Fruit fly (Drosophila melanogaster) whole organism, wandering third instar larva: ENCODE results near the gene Muc30E.

Experiments used
- CG9705 ChIP-seq: fragments of 200-800 bp; sonication (Bioruptor generic); optimal IDR thresholded peaks from 2 replicates; lab custom pipeline; 2018; ENCODE audit warnings: missing biosample characterization, mild to moderate bottlenecking, missing genetic modification characterization
- GATAd ChIP-seq: sonication (Bioruptor generic); optimal IDR thresholded peaks from 2 replicates; lab custom pipeline; 2016; ENCODE audit warnings: missing biosample characterization, missing genetic modification characterization
- HLH106 ChIP-seq: fragments of 200-800 bp; optimal IDR thresholded peaks from 3 replicates; lab custom pipeline; 2019; ENCODE audit warnings: missing biosample characterization, mild to moderate bottlenecking, missing genetic modification characterization, moderate library complexity
- Hnf4 ChIP-seq: fragments of 200-800 bp; sonication (Bioruptor generic); optimal IDR thresholded peaks from 2 replicates; lab custom pipeline; 2016; ENCODE audit warnings: missing biosample characterization, mild to moderate bottlenecking, missing genetic modification characterization
- Hr78 ChIP-seq: fragments of >200 bp; optimal IDR thresholded peaks from 2 replicates; lab custom pipeline; 2017; ENCODE audit warnings: missing biosample characterization, missing genetic modification characterization
- Myc ChIP-seq: fragments of >200 bp; optimal IDR thresholded peaks from 2 replicates; lab custom pipeline; 2017
- OdsH ChIP-seq: fragments of 200-800 bp; sonication (Bioruptor generic); optimal IDR thresholded peaks from 2 replicates; lab custom pipeline; 2016; ENCODE audit warnings: missing biosample characterization, mild to moderate bottlenecking, missing genetic modification characterization
- Rel ChIP-seq, 2 experiments: fragments of 200-800 bp; sonication (Bioruptor generic) in 1 of 2; optimal IDR thresholded peaks; 2 replicates in 1 of 2; 3 replicates in 1 of 2; lab custom pipeline; 2016 to 2019; ENCODE audit warnings: mild to moderate bottlenecking in 2 of 2, missing biosample characterization in 2 of 2, missing genetic modification characterization in 2 of 2, moderate library complexity in 1 of 2
- br ChIP-seq: fragments of 200-800 bp; sonication (Bioruptor generic); optimal IDR thresholded peaks from 2 replicates; lab custom pipeline; 2016; ENCODE audit warnings: missing biosample characterization, missing genetic modification characterization
- h ChIP-seq: fragments of 200-800 bp; sonication (Bioruptor generic); optimal IDR thresholded peaks from 3 replicates; lab custom pipeline; 2016; ENCODE audit warnings: missing biosample characterization, mild to moderate bottlenecking, missing genetic modification characterization
- psq ChIP-seq: fragments of 200-800 bp; sonication (Bioruptor generic); optimal IDR thresholded peaks from 3 replicates; lab custom pipeline; 2017; ENCODE audit warnings: missing biosample characterization, mild to moderate bottlenecking, missing genetic modification characterization, moderate library complexity
- tai ChIP-seq: sonication (Bioruptor generic); optimal IDR thresholded peaks from 2 replicates; lab custom pipeline; 2016; ENCODE audit warnings: missing biosample characterization, missing genetic modification characterization
- usp ChIP-seq: fragments of >200 bp; optimal IDR thresholded peaks from 2 replicates; lab custom pipeline; 2017; ENCODE audit warnings: missing biosample characterization, missing genetic modification characterization

DNA sequence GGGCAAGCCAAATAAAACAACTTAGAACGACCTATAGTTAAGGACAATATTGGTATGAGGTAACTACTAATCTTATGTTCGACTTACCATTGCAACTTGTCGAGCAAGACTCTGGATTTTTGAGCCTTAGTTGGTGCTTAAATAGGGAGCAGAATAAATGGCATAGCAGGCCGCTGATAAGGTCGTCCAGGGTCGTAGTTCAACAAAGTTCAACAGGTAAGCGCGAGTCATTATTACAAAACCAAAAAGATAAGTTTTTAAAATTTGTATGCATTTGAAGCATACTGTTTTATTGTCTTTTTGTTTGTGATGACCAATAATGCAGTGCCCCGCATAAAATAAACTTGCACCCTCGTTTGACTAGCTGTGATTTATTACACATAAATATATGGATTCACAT is at the start of gene Muc30E:
- TF ChIP-seq psq (GFP tag; lab: Kevin White, UChicago) = no peak
- TF ChIP-seq usp (GFP tag; lab: Kevin White, UChicago) = no peak
- TF ChIP-seq h = no peak
- no peak for TF ChIP-seq br (GFP tag; lab: Kevin White, UChicago)
- no peak for TF ChIP-seq OdsH (GFP tag; lab: Kevin White, UChicago)
- no peak for TF ChIP-seq Myc (lab: Kevin White, UChicago)
- TF ChIP-seq Hnf4 (GFP tag; lab: Kevin White, UChicago) = no peak
- no peak for TF ChIP-seq Rel (GFP tag; optimal IDR thresholded peaks at IDR 0.05; lab: Kevin White, UChicago)
- TF ChIP-seq Rel (tag; optimal IDR thresholded peaks at IDR 0.05; lab: Kevin White, UChicago) = no peak
- TF ChIP-seq GATAd = no peak
- TF ChIP-seq Hr78 (GFP tag; lab: Kevin White, UChicago) = no peak
- no peak for TF ChIP-seq CG9705 (GFP tag; lab: Kevin White, UChicago)
- TF ChIP-seq HLH106 (tag; lab: Kevin White, UChicago) = no peak
- no peak for TF ChIP-seq tai (GFP tag; lab: Kevin White, UChicago)
